Fruit fly (Drosophila melanogaster): ENCODE measurements around the gene Gr93a.
A peak's percentile ranks its signal among the peaks of the same experiment; 100 is the strongest.

- TF ChIP-seq woc (GFP tag; optimal IDR thresholded peaks at IDR 0.05) (peak; percentile 84), usp (GFP tag; optimal IDR thresholded peaks at IDR 0.05) (no peak), Myc (optimal IDR thresholded peaks at IDR 0.05) (no peak), Dfd (GFP tag; optimal IDR thresholded peaks at IDR 0.05) (no peak), Hr78 (GFP tag; optimal IDR thresholded peaks at IDR 0.05) (no peak), CG32264 (GFP tag; optimal IDR thresholded peaks at IDR 0.05) (peak; percentile 29), h (GFP tag; optimal IDR thresholded peaks at IDR 0.05) (peak; percentile 85), dmrt93B (GFP tag; optimal IDR thresholded peaks at IDR 0.05) (peak; percentile 66), foxo (GFP tag; optimal IDR thresholded peaks at IDR 0.05) (peak; percentile 48 to 88), sv (GFP tag; optimal IDR thresholded peaks at IDR 0.05) (no peak), HLH106 (tag; optimal IDR thresholded peaks at IDR 0.05) (peak; percentile 79)
Measured at dm6 chr3R:21838505-21838956, 6.2 kb downstream of the Gr93a start.
